Fruit fly (Drosophila melanogaster): ENCODE measurements around the gene 140up.

Gene 140up

DNA sequence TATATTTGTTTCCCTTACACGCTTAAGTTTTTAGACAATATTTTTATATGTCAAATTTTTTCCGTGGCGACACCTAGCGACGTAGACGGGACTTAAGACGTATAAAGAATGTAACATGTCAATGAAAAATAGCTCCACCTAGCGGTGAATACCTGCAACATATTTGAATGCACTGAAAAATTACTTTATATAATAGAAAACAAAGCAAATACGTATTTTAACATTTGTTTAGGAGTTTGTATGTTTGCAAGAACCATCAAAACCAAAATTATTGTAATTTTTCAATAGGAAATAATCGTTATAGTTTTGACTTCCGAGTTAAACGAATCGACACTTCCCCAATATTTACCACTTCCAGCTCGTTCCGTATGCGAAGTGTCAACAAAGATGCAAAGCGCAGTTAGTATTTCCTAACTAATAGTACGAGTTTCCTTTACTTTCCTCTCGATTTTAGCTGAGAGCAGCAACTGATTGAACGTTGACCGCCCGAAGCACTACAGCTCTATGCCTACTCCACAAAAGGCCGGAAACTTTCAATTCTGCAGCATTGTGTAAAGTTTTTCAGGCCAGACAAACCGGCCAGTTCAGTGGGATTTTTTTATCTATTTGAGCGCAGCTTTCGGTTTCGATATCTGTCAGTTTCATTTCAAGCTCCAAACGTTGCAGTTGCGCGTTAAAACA lies 36.3 kb downstream of the 140up start, which contains the start of gene Npc2b (continued):
- TF ChIP-seq grau (tag; optimal IDR thresholded peaks at IDR 0.05) (peak; percentile 63), Blimp-1 (GFP tag; optimal IDR thresholded peaks at IDR 0.05) (peak; percentile 68), pfk (GFP tag; optimal IDR thresholded peaks at IDR 0.05) (no peak), aop (GFP tag; IDR thresholded peaks at IDR 0.05) (no peak), chn (GFP tag; optimal IDR thresholded peaks at IDR 0.05) (peak; percentile 39), lilli (GFP tag; optimal IDR thresholded peaks at IDR 0.05) (peak; percentile 76), CG12391 (tag; optimal IDR thresholded peaks at IDR 0.05) (peak; percentile 68), odd (GFP tag; optimal IDR thresholded peaks at IDR 0.05) (no peak), CG1024 (GFP tag; IDR thresholded peaks at IDR 0.05) (0 out of 2 replicates have a peak, but pooled peaks have one; percentile 43), YL-1 (GFP tag; optimal IDR thresholded peaks at IDR 0.05) (peak; percentile 8), sr (GFP tag; IDR thresholded peaks at IDR 0.05) (no peak), CG31224 (GFP tag; IDR thresholded peaks at IDR 0.05) (no peak), Xbp1 (GFP tag; optimal IDR thresholded peaks at IDR 0.05) (peak; percentile 85), sim (GFP tag; IDR thresholded peaks at IDR 0.05) (no peak), CG8281 (tag; optimal IDR thresholded peaks at IDR 0.05) (no peak), h (optimal IDR thresholded peaks at IDR 0.05) (no peak), CkIIα-i1 (GFP tag; IDR thresholded peaks at IDR 0.05) (no peak), run (tag; optimal IDR thresholded peaks at IDR 0.05) (peak; percentile 4), CG8089 (GFP tag; optimal IDR thresholded peaks at IDR 0.05) (peak; percentile 23), CG32532 (GFP tag; IDR thresholded peaks at IDR 0.05) (peak; percentile 79), CG12299 (tag; optimal IDR thresholded peaks at IDR 0.05) (no peak), pb (GFP tag; optimal IDR thresholded peaks at IDR 0.05) (no peak), ac (GFP tag; optimal IDR thresholded peaks at IDR 0.05) (no peak), Hmx (GFP tag; optimal IDR thresholded peaks at IDR 0.05) (no peak), Ptx1 (GFP tag; IDR thresholded peaks at IDR 0.05) (peak; percentile 44; the same call in 1 of the 2 replicates), CG13624 (GFP tag; optimal IDR thresholded peaks at IDR 0.05) (peak; percentile 63), CG30403 (GFP tag; optimal IDR thresholded peaks at IDR 0.05) (peak; percentile 75), NK7.1 (GFP tag; optimal IDR thresholded peaks at IDR 0.05) (peak; percentile 32), zfh1 (GFP tag; IDR thresholded peaks at IDR 0.05) (no peak; the same call in 2 of the 3 replicates), CG30431 (GFP tag; optimal IDR thresholded peaks at IDR 0.05) (no peak), CG13775 (GFP tag; optimal IDR thresholded peaks at IDR 0.05) (peak; percentile 4), sna (GFP tag; IDR thresholded peaks at IDR 0.05; ENCODE audit: partially characterized antibody) (no peak), Med (GFP tag) (peak; percentile 92), dpn (GFP tag; optimal IDR thresholded peaks at IDR 0.05) (peak; percentile 54 to 76), CG8359 (GFP tag; optimal IDR thresholded peaks at IDR 0.05; ENCODE audit: borderline replicate concordance) (peak; percentile 36), Meics (GFP tag; optimal IDR thresholded peaks at IDR 0.05) (peak; percentile 57), CG15073 (GFP tag; optimal IDR thresholded peaks at IDR 0.05) (no peak), ham (GFP tag; IDR thresholded peaks at IDR 0.05) (no peak), Eip74EF (GFP tag; optimal IDR thresholded peaks at IDR 0.05) (peak in 1 of 2 experiments; percentile 55), tio (GFP tag; optimal IDR thresholded peaks at IDR 0.05) (peak; percentile 35), abd-A (tag; optimal IDR thresholded peaks at IDR 0.05) (no peak), Hr3 (GFP tag; optimal IDR thresholded peaks at IDR 0.05) (peak; percentile 58), CG4328 (GFP tag; optimal IDR thresholded peaks at IDR 0.05) (no peak), knrl (GFP tag; IDR thresholded peaks at IDR 0.05; ENCODE audit: partially characterized antibody) (peak; percentile 69; the same call in 2 of the 3 replicates), CG6854 (GFP tag; optimal IDR thresholded peaks at IDR 0.05) (no peak), cato (GFP tag; optimal IDR thresholded peaks at IDR 0.05; ENCODE audit: borderline replicate concordance) (no peak), cwo (GFP tag; optimal IDR thresholded peaks at IDR 0.05) (peak; percentile 35), CG8765 (GFP tag; IDR thresholded peaks at IDR 0.05) (no peak), nerfin-2 (GFP tag; IDR thresholded peaks at IDR 0.05; ENCODE audit: partially characterized antibody) (no peak), ab (GFP tag; optimal IDR thresholded peaks at IDR 0.05) (no peak)

All from whole organism, embryonic.